Fruit fly (Drosophila melanogaster) whole organism, prepupa: ENCODE data around the gene Acp36DE.

ENCODE experiments used
- CG11902 ChIP-seq: fragments of 200-800 bp; sonication (Bioruptor generic); optimal IDR thresholded peaks from 3 replicates; lab custom pipeline; 2016; ENCODE audit warnings: missing biosample characterization, missing genetic modification characterization
- CG32006 ChIP-seq: fragments of 200-800 bp; sonication (Bioruptor generic); optimal IDR thresholded peaks from 3 replicates; lab custom pipeline; 2017; ENCODE audit warnings: missing biosample characterization, mild to moderate bottlenecking, missing genetic modification characterization
- CG9139 ChIP-seq: fragments of 200-800 bp; sonication (Bioruptor generic); optimal IDR thresholded peaks from 3 replicates; lab custom pipeline; 2017; ENCODE audit warnings: missing biosample characterization, mild to moderate bottlenecking, missing genetic modification characterization
- Hr39 ChIP-seq: fragments of 200-800 bp; sonication (Bioruptor generic); optimal IDR thresholded peaks from 2 replicates; lab custom pipeline; 2016; ENCODE audit warnings: missing biosample characterization, missing genetic modification characterization
- OdsH ChIP-seq: fragments of 200-800 bp; sonication (Bioruptor generic); optimal IDR thresholded peaks from 3 replicates; lab custom pipeline; 2016; ENCODE audit warnings: missing biosample characterization, missing genetic modification characterization
- Smox ChIP-seq: fragments of 200-800 bp; sonication (Bioruptor generic); optimal IDR thresholded peaks from 3 replicates; lab custom pipeline; 2016; ENCODE audit warnings: missing biosample characterization, missing genetic modification characterization
- achi ChIP-seq: fragments of 200-800 bp; sonication (Bioruptor generic); optimal IDR thresholded peaks from 3 replicates; lab custom pipeline; 2016; ENCODE audit warnings: missing biosample characterization, missing genetic modification characterization
- esn ChIP-seq: fragments of 200-800 bp; sonication (Bioruptor generic); optimal IDR thresholded peaks from 2 replicates; lab custom pipeline; 2016; ENCODE audit warnings: missing biosample characterization, mild to moderate bottlenecking, missing genetic modification characterization, moderate library complexity
- vri ChIP-seq: fragments of 200-800 bp; sonication (Bioruptor generic); optimal IDR thresholded peaks from 3 replicates; lab custom pipeline; 2016; ENCODE audit warnings: missing biosample characterization, mild to moderate bottlenecking, missing genetic modification characterization

dm6 chr2L:18313922-18314712 lies 44.7 kb downstream of the Acp36DE start:
- no peak for TF ChIP-seq vri (GFP tag; lab: Kevin White, UChicago)
- TF ChIP-seq esn (GFP tag; lab: Kevin White, UChicago) = no peak
- TF ChIP-seq Smox (GFP tag; lab: Kevin White, UChicago) = no peak
- TF ChIP-seq Hr39 (GFP tag; lab: Kevin White, UChicago) = no peak
- TF ChIP-seq CG9139 = no peak
- no peak for TF ChIP-seq achi (GFP tag; lab: Kevin White, UChicago)
- TF ChIP-seq CG11902 = no peak
- peak; percentile 6 for TF ChIP-seq CG32006 (GFP tag; lab: Kevin White, UChicago)
- no peak for TF ChIP-seq OdsH (GFP tag; lab: Kevin White, UChicago)
